Fruit fly (Drosophila melanogaster) Kc167 (cell line): ENCODE results near the gene Sema1a.

Experiments
- Myc ChIP-seq: fragments of >200 bp; optimal IDR thresholded peaks from 2 replicates; lab custom pipeline; 2017; ENCODE audit warnings: missing external identifiers
- Sin3A ChIP-seq: fragments of >200 bp; optimal IDR thresholded peaks from 2 replicates; lab custom pipeline; 2018; ENCODE audit warnings: missing external identifiers
- h ChIP-seq: fragments of >200 bp; optimal IDR thresholded peaks from 3 replicates; lab custom pipeline; 2018; ENCODE audit warnings: missing external identifiers
- insv ChIP-seq: fragments of >200 bp; optimal IDR thresholded peaks from 3 replicates; lab custom pipeline; 2018; ENCODE audit warnings: missing external identifiers
- psq ChIP-seq: fragments of >200 bp; optimal IDR thresholded peaks from 2 replicates; lab custom pipeline; 2017; ENCODE audit warnings: missing external identifiers
- ttk ChIP-seq: sonication (Bioruptor generic); optimal IDR thresholded peaks from 2 replicates; lab custom pipeline; 2017; ENCODE audit warnings: missing external identifiers

Sema1a gene

dm6 chr2L:8579886-8580285 lies 37.9 kb downstream of the Sema1a start:
- TF ChIP-seq ttk (no peak), psq (lab: Kevin White, UChicago) (no peak), h (lab: Kevin White, UChicago) (no peak)

dm6 chr2L:8583161-8583560 lies 41.2 kb downstream of the Sema1a start:
- TF ChIP-seq psq (lab: Kevin White, UChicago): no peak
- no peak for TF ChIP-seq Sin3A (lab: Kevin White, UChicago)
- no peak for TF ChIP-seq h (lab: Kevin White, UChicago)
- no peak for TF ChIP-seq insv (lab: Kevin White, UChicago)
- TF ChIP-seq ttk: no peak
- no peak for TF ChIP-seq Myc (lab: Kevin White, UChicago)

- no peak for TF ChIP-seq psq (lab: Kevin White, UChicago)
- TF ChIP-seq Myc (lab: Kevin White, UChicago): no peak
- no peak for TF ChIP-seq insv (lab: Kevin White, UChicago)
- TF ChIP-seq Sin3A (lab: Kevin White, UChicago): no peak
- no peak for TF ChIP-seq h (lab: Kevin White, UChicago)
- TF ChIP-seq ttk: no peak
These were observed 43.2 kb downstream of the Sema1a start for dm6 chr2L:8585027-8585701.

DNA sequence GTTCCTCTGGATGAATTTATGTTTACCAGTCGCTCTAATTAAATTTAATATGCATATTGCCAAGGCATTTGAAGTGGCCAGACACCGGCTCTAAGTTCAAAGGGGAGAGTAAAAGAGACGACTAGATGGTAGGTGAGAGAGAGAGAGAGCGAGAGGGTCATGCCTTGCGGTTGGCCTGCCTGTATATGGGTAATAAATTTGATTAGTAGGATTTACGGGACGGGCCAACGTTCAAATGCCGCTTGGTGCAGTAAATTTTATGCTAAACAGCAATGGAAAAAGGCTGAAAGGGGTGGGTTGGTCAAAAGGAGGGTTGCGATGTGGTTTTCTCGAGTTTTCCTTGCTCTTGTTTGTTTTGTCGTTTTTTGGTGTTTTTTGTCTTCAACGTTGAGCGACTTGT lies 46.0 kb downstream of the Sema1a start:
- TF ChIP-seq Sin3A (lab: Kevin White, UChicago): no peak

DNA sequence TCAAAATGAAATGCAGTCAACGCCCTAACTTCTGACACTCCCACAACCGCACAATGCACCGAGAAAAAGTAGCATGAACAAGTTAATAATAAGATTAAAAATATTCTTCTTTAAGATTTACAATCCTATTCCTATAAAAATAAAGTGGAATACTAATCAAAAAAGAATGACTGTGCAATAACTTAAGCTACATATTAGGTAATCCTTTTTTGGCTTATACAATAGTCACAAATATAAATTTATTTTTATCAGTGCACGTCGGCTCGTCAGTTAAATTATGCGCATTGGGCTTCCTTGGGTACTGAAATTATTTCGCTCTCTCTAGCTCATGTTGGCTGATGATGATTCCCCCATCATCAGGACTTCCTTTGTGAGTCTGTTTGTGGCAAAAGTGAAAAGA lies 46.8 kb downstream of the Sema1a start:
- TF ChIP-seq Myc (lab: Kevin White, UChicago): no peak
- no peak for TF ChIP-seq Sin3A (lab: Kevin White, UChicago)
- no peak for TF ChIP-seq psq (lab: Kevin White, UChicago)

DNA sequence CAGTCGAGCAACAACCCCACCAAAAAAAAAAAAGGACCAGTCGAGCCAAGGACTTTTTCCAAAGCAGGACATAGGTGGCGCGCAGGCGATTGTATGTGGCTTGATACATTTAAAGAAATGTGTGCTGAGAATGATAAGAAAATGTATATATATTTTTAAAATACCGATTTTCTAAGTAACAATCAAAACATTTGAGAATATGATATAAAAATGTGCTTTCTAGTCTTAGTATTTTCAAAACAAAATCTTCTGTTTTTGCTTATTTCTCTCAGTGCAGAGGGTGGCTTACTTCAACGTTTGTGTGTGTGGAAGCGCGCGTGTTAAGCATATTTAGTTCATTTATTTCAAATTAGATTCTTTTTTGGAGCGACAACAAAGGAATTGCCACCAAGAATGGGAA lies 60.7 kb downstream of the Sema1a start:
- TF ChIP-seq psq (lab: Kevin White, UChicago) (no peak), Myc (lab: Kevin White, UChicago) (no peak), Sin3A (lab: Kevin White, UChicago) (no peak), insv (lab: Kevin White, UChicago) (no peak), h (lab: Kevin White, UChicago) (no peak), ttk (no peak)

dm6 chr2L:8610855-8611254 lies 68.9 kb downstream of the Sema1a start:
- no peak for TF ChIP-seq Sin3A (lab: Kevin White, UChicago)
- TF ChIP-seq Myc (lab: Kevin White, UChicago): no peak
- TF ChIP-seq h (lab: Kevin White, UChicago): no peak
- no peak for TF ChIP-seq insv (lab: Kevin White, UChicago)
- no peak for TF ChIP-seq ttk
- TF ChIP-seq psq (lab: Kevin White, UChicago): no peak

dm6 chr2L:8611977-8612593 lies 70.1 kb downstream of the Sema1a start:
- TF ChIP-seq h (lab: Kevin White, UChicago) (no peak), Sin3A (lab: Kevin White, UChicago) (no peak), insv (lab: Kevin White, UChicago) (no peak), Myc (lab: Kevin White, UChicago) (no peak), psq (lab: Kevin White, UChicago) (no peak), ttk (no peak)

DNA sequence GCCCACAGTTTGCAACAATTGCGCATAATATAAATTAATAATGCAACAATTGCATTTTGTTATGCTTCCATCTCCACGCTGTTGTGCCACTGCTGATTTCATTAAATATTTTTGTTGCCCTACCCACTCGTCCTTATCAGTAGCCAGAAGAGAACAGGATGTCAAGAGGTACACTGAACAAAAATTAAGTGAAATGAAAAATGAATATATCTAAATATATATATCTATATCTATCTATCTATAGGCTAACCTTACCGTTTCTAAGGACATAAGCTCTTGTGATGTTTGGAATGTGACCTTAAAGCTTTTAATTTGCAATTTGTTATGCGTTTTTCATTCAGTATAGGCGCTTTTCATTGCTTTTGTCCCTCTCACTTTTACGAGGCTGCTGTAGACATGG lies 70.7 kb downstream of the Sema1a start:
- no peak for TF ChIP-seq insv (lab: Kevin White, UChicago)
- TF ChIP-seq Sin3A (lab: Kevin White, UChicago): no peak
- no peak for TF ChIP-seq psq (lab: Kevin White, UChicago)
- no peak for TF ChIP-seq h (lab: Kevin White, UChicago)
- TF ChIP-seq Myc (lab: Kevin White, UChicago): no peak
- TF ChIP-seq ttk: no peak

- TF ChIP-seq psq (lab: Kevin White, UChicago) (no peak), Sin3A (lab: Kevin White, UChicago) (no peak), h (lab: Kevin White, UChicago) (no peak), ttk (no peak), Myc (lab: Kevin White, UChicago) (no peak), insv (lab: Kevin White, UChicago) (no peak)
These were observed 73.0 kb downstream of the Sema1a start for dm6 chr2L:8614968-8615367.

- TF ChIP-seq h (lab: Kevin White, UChicago): no peak
- no peak for TF ChIP-seq ttk
- TF ChIP-seq Sin3A (lab: Kevin White, UChicago): no peak
- TF ChIP-seq psq (lab: Kevin White, UChicago): no peak
- TF ChIP-seq Myc (lab: Kevin White, UChicago): no peak
- TF ChIP-seq insv (lab: Kevin White, UChicago): no peak
These were observed 77.8 kb downstream of the Sema1a start for dm6 chr2L:8619583-8620232.
